Worm (Caenorhabditis elegans) whole organism, L3 larva: ENCODE data around the gene unc-96.

Experiments used
- ZK546.5 ChIP-seq: sonication (generic microtip); optimal IDR thresholded peaks from 2 replicates; lab custom pipeline; 2017; ENCODE audit warnings: missing biosample characterization, missing genetic modification characterization
- elt-3 ChIP-seq, 3 experiments: fragments of 150-350 bp in 1 of 3; sonication (generic microtip) in 2 of 3; optimal IDR thresholded peaks; 2 replicates in 2 of 3; 4 replicates in 1 of 3; lab custom pipeline; 2014 to 2017; ENCODE audit warnings: missing biosample characterization in 3 of 3, missing genetic modification characterization in 3 of 3
- lin-15B ChIP-seq: fragments of 150-350 bp; optimal IDR thresholded peaks from 2 replicates; lab custom pipeline; 2014; ENCODE audit warnings: missing biosample characterization, missing genetic modification characterization
- lin-39 ChIP-seq: fragments of 150-350 bp; optimal IDR thresholded peaks from 2 replicates; lab custom pipeline; 2018; ENCODE audit warnings: missing biosample characterization, missing genetic modification reagents, missing genetic modification characterization
- mdl-1 ChIP-seq: fragments of 150-350 bp; optimal IDR thresholded peaks from 2 replicates; lab custom pipeline; 2014; ENCODE audit warnings: missing biosample characterization, missing genetic modification characterization
- nhr-11 ChIP-seq: fragments of 150-350 bp; optimal IDR thresholded peaks from 2 replicates; lab custom pipeline; 2014; ENCODE audit warnings: missing biosample characterization, missing genetic modification characterization
- nhr-23 ChIP-seq: fragments of 150-350 bp; optimal IDR thresholded peaks from 2 replicates; lab custom pipeline; 2014; ENCODE audit warnings: missing biosample characterization, missing genetic modification reagents, missing genetic modification characterization
- nhr-25 ChIP-seq: sonication (generic microtip); optimal IDR thresholded peaks from 2 replicates; lab custom pipeline; 2017; ENCODE audit warnings: missing biosample characterization, missing genetic modification characterization
- nhr-76 ChIP-seq: fragments of 150-350 bp; sonication (generic microtip); optimal IDR thresholded peaks from 5 replicates; lab custom pipeline; 2014; ENCODE audit warnings: missing biosample characterization, missing genetic modification characterization
- pha-4 ChIP-seq: fragments of 150-350 bp; optimal IDR thresholded peaks from 2 replicates; lab custom pipeline; 2014; ENCODE audit warnings: missing biosample characterization, missing genetic modification reagents, missing genetic modification characterization
- skn-1 ChIP-seq: fragments of 150-350 bp; optimal IDR thresholded peaks from 2 replicates; lab custom pipeline; 2014; ENCODE audit warnings: missing biosample characterization, missing genetic modification characterization
- unc-39 ChIP-seq: sonication (generic microtip); optimal IDR thresholded peaks from 4 replicates; lab custom pipeline; 2017; ENCODE audit warnings: missing biosample characterization, missing genetic modification characterization
- zag-1 ChIP-seq: fragments of 150-350 bp; optimal IDR thresholded peaks from 2 replicates; lab custom pipeline; 2014; ENCODE audit warnings: missing biosample characterization, missing genetic modification characterization
- ztf-11 ChIP-seq: fragments of 150-350 bp; optimal IDR thresholded peaks from 2 replicates; lab custom pipeline; 2014; ENCODE audit warnings: missing biosample characterization, missing genetic modification characterization

DNA sequence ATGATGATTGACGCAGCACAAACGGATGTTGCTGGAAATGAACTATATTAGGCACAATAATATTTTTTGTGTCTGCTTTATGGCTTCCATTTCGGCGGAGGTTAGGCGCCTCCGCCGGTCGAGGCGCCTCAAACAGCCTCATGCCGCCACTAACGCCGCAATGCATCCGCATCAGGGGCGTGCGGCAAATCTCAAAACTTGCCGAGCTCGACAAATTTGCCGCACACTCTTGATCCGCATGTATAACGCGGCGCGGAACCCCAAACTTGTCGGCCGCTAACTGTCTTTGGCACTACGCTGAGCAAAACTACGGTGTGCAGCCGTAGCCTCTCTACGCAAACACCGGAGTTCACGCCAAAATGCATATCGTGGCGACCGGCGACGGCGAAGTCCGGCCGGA, 39.3 kb downstream of the unc-96 start:
- TF ChIP-seq pha-4 (no peak), lin-15B (no peak), ZK546.5 (no peak), nhr-76 (tag; lab: Kevin White, UChicago) (no peak), nhr-23 (tag; lab: Kevin White, UChicago) (no peak), zag-1 (tag; lab: Kevin White, UChicago) (no peak), skn-1 (tag; lab: Kevin White, UChicago) (no peak), ztf-11 (tag; lab: Kevin White, UChicago) (no peak), elt-3 (tag; optimal IDR thresholded peaks at IDR 0.05; lab: Kevin White, UChicago) (no peak), lin-39 (tag; lab: Kevin White, UChicago) (no peak), mdl-1 (no peak), nhr-11 (tag; lab: Kevin White, UChicago) (no peak), nhr-25 (tag; lab: Kevin White, UChicago) (no peak), unc-39 (tag; lab: Kevin White, UChicago) (no peak)
